Fruit fly (Drosophila melanogaster): Measurements from ENCODE around the gene CG10214.

- TF ChIP-seq Rel (GFP tag; optimal IDR thresholded peaks at IDR 0.05) (no peak), Rel (tag; optimal IDR thresholded peaks at IDR 0.05) (peak; percentile 70), Hr83 (GFP tag; optimal IDR thresholded peaks at IDR 0.05; ENCODE audit: poor library complexity, severe bottlenecking) (peak; percentile 22), h (GFP tag; optimal IDR thresholded peaks at IDR 0.05) (peak; percentile 85)
These were observed 5.5 kb upstream of the CG10214 start, which contains the start of gene tst for dm6 chr3R:23772808-23773207.

All from whole organism, wandering third instar larva.